Fruit fly (Drosophila melanogaster) whole organism, embryonic: ENCODE data around the gene SerRS-m.

Source experiments
- Abd-B ChIP-seq: fragments of 200-800 bp; sonication (Bioruptor generic); optimal IDR thresholded peaks from 2 replicates; lab custom pipeline; 2018; ENCODE audit warnings: missing biosample characterization, mild to moderate bottlenecking, missing genetic modification characterization, moderate library complexity
- Adf1 ChIP-seq: fragments of 200-800 bp; sonication (Bioruptor generic); IDR thresholded peaks from 2 replicates; pipeline ENCODE4 v1.3.6; 2022; ENCODE audit warnings: missing biosample characterization, missing genetic modification characterization
- B-H2 ChIP-seq: fragments of 200-800 bp; sonication (Bioruptor generic); optimal IDR thresholded peaks from 2 replicates; lab custom pipeline; 2018; ENCODE audit warnings: missing biosample characterization, mild to moderate bottlenecking, missing genetic modification characterization
- BtbVII ChIP-seq: fragments of 200-800 bp; sonication (Bioruptor generic); optimal IDR thresholded peaks from 3 replicates; lab custom pipeline; 2017; ENCODE audit warnings: missing biosample characterization, mild to moderate bottlenecking, missing genetic modification characterization
- CG10209 ChIP-seq: fragments of 200-800 bp; sonication (Bioruptor generic); optimal IDR thresholded peaks from 3 replicates; lab custom pipeline; 2017; ENCODE audit warnings: missing biosample characterization, mild to moderate bottlenecking, missing genetic modification characterization, missing genetic modification reagents
- CG11723 ChIP-seq: fragments of 200-800 bp; sonication (Bioruptor generic); optimal IDR thresholded peaks from 2 replicates; lab custom pipeline; 2017; ENCODE audit warnings: missing biosample characterization, mild to moderate bottlenecking, missing genetic modification characterization
- CG12155 ChIP-seq: fragments of 200-800 bp; sonication (Bioruptor generic); optimal IDR thresholded peaks from 3 replicates; lab custom pipeline; 2016; ENCODE audit warnings: missing biosample characterization, missing genetic modification characterization
- CG12391 ChIP-seq: fragments of 200-800 bp; sonication (Bioruptor generic); optimal IDR thresholded peaks from 3 replicates; lab custom pipeline; 2018; ENCODE audit warnings: missing biosample characterization, mild to moderate bottlenecking, missing genetic modification characterization, moderate library complexity
- CG12659 ChIP-seq: fragments of 200-800 bp; sonication (Bioruptor generic); optimal IDR thresholded peaks from 3 replicates; lab custom pipeline; 2017; ENCODE audit warnings: mild to moderate bottlenecking, missing biosample characterization, missing genetic modification reagents, missing genetic modification characterization
- CG13296 ChIP-seq: fragments of 200-800 bp; sonication (Bioruptor generic); optimal IDR thresholded peaks from 3 replicates; lab custom pipeline; 2018; ENCODE audit warnings: missing biosample characterization, mild to moderate bottlenecking, missing genetic modification characterization
- CG1602 ChIP-seq: fragments of 200-800 bp; sonication (Bioruptor generic); optimal IDR thresholded peaks from 3 replicates; lab custom pipeline; 2016; ENCODE audit warnings: missing biosample characterization, missing genetic modification characterization
- CG16863 ChIP-seq: fragments of 200-800 bp; sonication (Bioruptor generic); optimal IDR thresholded peaks from 3 replicates; lab custom pipeline; 2016; ENCODE audit warnings: missing biosample characterization, missing genetic modification characterization
- CG17359 ChIP-seq: fragments of 200-800 bp; sonication (Bioruptor generic); optimal IDR thresholded peaks from 3 replicates; lab custom pipeline; 2018; ENCODE audit warnings: missing biosample characterization, mild to moderate bottlenecking, missing genetic modification characterization, moderate library complexity
- CG18262 ChIP-seq: fragments of 200-800 bp; optimal IDR thresholded peaks from 3 replicates; lab custom pipeline; 2019; ENCODE audit warnings: missing biosample characterization, mild to moderate bottlenecking, missing genetic modification characterization, moderate library complexity
- CG31441 ChIP-seq: fragments of 200-800 bp; sonication (Bioruptor generic); IDR thresholded peaks from 2 replicates; pipeline ENCODE4 v1.3.6; 2022; ENCODE audit warnings: missing biosample characterization, missing genetic modification characterization
- CG32532 ChIP-seq: fragments of 200-800 bp; sonication (Bioruptor generic); IDR thresholded peaks from 2 replicates; pipeline ENCODE4 v1.3.6; 2022; ENCODE audit warnings: missing biosample characterization, missing genetic modification characterization
- CG3281 ChIP-seq: fragments of 200-800 bp; sonication (Bioruptor generic); optimal IDR thresholded peaks from 3 replicates; lab custom pipeline; 2017; ENCODE audit warnings: missing biosample characterization, mild to moderate bottlenecking, missing genetic modification characterization
- CG33213 ChIP-seq: fragments of 200-800 bp; sonication (Bioruptor generic); optimal IDR thresholded peaks from 3 replicates; lab custom pipeline; 2016; ENCODE audit warnings: missing biosample characterization, missing genetic modification characterization
- CG3847 ChIP-seq: fragments of 200-800 bp; sonication (Bioruptor generic); IDR thresholded peaks from 2 replicates; pipeline ENCODE4 v1.3.6; 2022; ENCODE audit warnings: missing biosample characterization, missing genetic modification characterization
- CG5953 ChIP-seq: fragments of 200-800 bp; sonication (Bioruptor generic); IDR thresholded peaks from 2 replicates; pipeline ENCODE4 v1.3.6; 2022; ENCODE audit warnings: missing biosample characterization, missing genetic modification characterization
- CG6272 ChIP-seq: fragments of 200-800 bp; sonication (Bioruptor generic); IDR thresholded peaks from 2 replicates; pipeline ENCODE4 v1.3.6; 2022; ENCODE audit warnings: missing biosample characterization, missing genetic modification characterization
- HLHmδ ChIP-seq: fragments of 200-800 bp; sonication (Bioruptor generic); optimal IDR thresholded peaks from 2 replicates; lab custom pipeline; 2018; ENCODE audit warnings: missing biosample characterization, mild to moderate bottlenecking, missing genetic modification characterization, moderate library complexity
- Hsf ChIP-seq: fragments of 200-800 bp; sonication (Bioruptor generic); optimal IDR thresholded peaks from 3 replicates; lab custom pipeline; 2016; ENCODE audit warnings: missing biosample characterization, missing genetic modification characterization
- MBD-R2 ChIP-seq: fragments of 200-800 bp; sonication (Bioruptor generic); IDR thresholded peaks from 2 replicates; pipeline ENCODE4 v1.3.6; 2022; ENCODE audit warnings: missing biosample characterization, missing genetic modification characterization
- Meics ChIP-seq: fragments of 200-800 bp; sonication (Bioruptor generic); optimal IDR thresholded peaks from 2 replicates; lab custom pipeline; 2017; ENCODE audit warnings: missing biosample characterization, mild to moderate bottlenecking, missing genetic modification characterization
- Rfx ChIP-seq: fragments of 200-800 bp; sonication (Bioruptor generic); IDR thresholded peaks from 2 replicates; pipeline ENCODE4 v1.3.6; 2022; ENCODE audit warnings: missing biosample characterization, missing genetic modification characterization
- Scr ChIP-seq: fragments of 200-800 bp; sonication (Bioruptor generic); IDR thresholded peaks from 2 replicates; pipeline ENCODE4 v1.3.6; 2022; ENCODE audit warnings: missing biosample characterization, missing genetic modification characterization; ENCODE audit not compliant: partially characterized antibody
- Xbp1 ChIP-seq: fragments of 200-800 bp; sonication (Bioruptor generic); optimal IDR thresholded peaks from 3 replicates; lab custom pipeline; 2016; ENCODE audit warnings: missing biosample characterization, mild to moderate bottlenecking, missing genetic modification characterization
- bsh ChIP-seq, 2 experiments: fragments of 200-800 bp; sonication (Bioruptor generic); optimal IDR thresholded peaks; 2 replicates each; lab custom pipeline; 2017 to 2018; ENCODE audit warnings: mild to moderate bottlenecking in 2 of 2, missing biosample characterization in 2 of 2, missing genetic modification characterization in 2 of 2, moderate library complexity in 1 of 2
- crol ChIP-seq: fragments of 200-800 bp; sonication (Bioruptor generic); IDR thresholded peaks from 2 replicates; pipeline ENCODE4 v1.3.6; 2022; ENCODE audit warnings: missing biosample characterization, missing genetic modification characterization
- dan ChIP-seq: fragments of 200-800 bp; sonication (Bioruptor generic); IDR thresholded peaks from 2 replicates; pipeline ENCODE4 v1.3.6; 2022; ENCODE audit warnings: missing biosample characterization, missing genetic modification characterization
- dmrt99B ChIP-seq: fragments of 200-800 bp; sonication (Bioruptor generic); optimal IDR thresholded peaks from 2 replicates; lab custom pipeline; 2018; ENCODE audit warnings: missing biosample characterization, mild to moderate bottlenecking, missing genetic modification characterization, moderate library complexity
- eve ChIP-seq, 2 experiments: fragments of >200 bp; optimal IDR thresholded peaks; 2 replicates each; lab custom pipeline; 2017; ENCODE audit warnings: missing biosample characterization in 2 of 2, missing genetic modification characterization in 2 of 2
- fd64A ChIP-seq: fragments of 200-800 bp; sonication (Bioruptor generic); optimal IDR thresholded peaks from 3 replicates; lab custom pipeline; 2018; ENCODE audit warnings: missing biosample characterization, mild to moderate bottlenecking, missing genetic modification characterization
- gce ChIP-seq: fragments of 200-800 bp; sonication (Bioruptor generic); IDR thresholded peaks from 3 replicates; pipeline ENCODE4 v1.3.6; 2022; ENCODE audit warnings: missing biosample characterization, missing genetic modification characterization
- gcm ChIP-seq: fragments of 200-800 bp; sonication (Bioruptor generic); optimal IDR thresholded peaks from 2 replicates; lab custom pipeline; 2019; ENCODE audit warnings: missing biosample characterization, mild to moderate bottlenecking, missing genetic modification characterization, moderate library complexity
- hkb ChIP-seq, 2 experiments: fragments of 200-800 bp in 1 of 2; fragments of >200 bp in 1 of 2; sonication (Bioruptor generic) in 1 of 2; IDR thresholded peaks in 1 of 2; optimal IDR thresholded peaks in 1 of 2; 2 replicates each; pipeline versions ENCODE4 v1.3.6 to Lab custom; 2017 to 2022; ENCODE audit warnings: missing biosample characterization in 1 of 2, missing genetic modification characterization in 1 of 2
- nau ChIP-seq: fragments of 200-800 bp; sonication (Bioruptor generic); optimal IDR thresholded peaks from 3 replicates; lab custom pipeline; 2017; ENCODE audit warnings: missing biosample characterization, mild to moderate bottlenecking, missing genetic modification characterization, missing genetic modification reagents
- nmo ChIP-seq: fragments of 200-800 bp; sonication (Bioruptor generic); optimal IDR thresholded peaks from 2 replicates; lab custom pipeline; 2018; ENCODE audit warnings: missing biosample characterization, mild to moderate bottlenecking, missing genetic modification characterization, moderate library complexity
- peb ChIP-seq: fragments of 200-800 bp; sonication (Bioruptor generic); IDR thresholded peaks from 2 replicates; pipeline ENCODE4 v1.3.6; 2022; ENCODE audit warnings: missing biosample characterization, missing genetic modification characterization
- row ChIP-seq: fragments of 200-800 bp; sonication (Bioruptor generic); IDR thresholded peaks from 3 replicates; pipeline ENCODE4 v1.3.6; 2022; ENCODE audit warnings: missing biosample characterization, missing genetic modification characterization
- scrt ChIP-seq: fragments of 200-800 bp; sonication (Bioruptor generic); optimal IDR thresholded peaks from 2 replicates; lab custom pipeline; 2018; ENCODE audit warnings: missing biosample characterization, mild to moderate bottlenecking, missing genetic modification characterization, moderate library complexity
- sens-2 ChIP-seq: fragments of 200-800 bp; sonication (Bioruptor generic); IDR thresholded peaks from 2 replicates; pipeline ENCODE4 v1.3.6; 2022; ENCODE audit warnings: missing biosample characterization, missing genetic modification characterization
- stwl ChIP-seq: fragments of 200-800 bp; sonication (Bioruptor generic); optimal IDR thresholded peaks from 3 replicates; lab custom pipeline; 2018; ENCODE audit warnings: missing biosample characterization, mild to moderate bottlenecking, missing genetic modification characterization, moderate library complexity
- tx ChIP-seq: fragments of 200-800 bp; sonication (Bioruptor generic); optimal IDR thresholded peaks from 2 replicates; lab custom pipeline; 2016; ENCODE audit warnings: missing biosample characterization, missing genetic modification characterization
- wek ChIP-seq: fragments of 200-800 bp; sonication (Bioruptor generic); optimal IDR thresholded peaks from 3 replicates; lab custom pipeline; 2018; ENCODE audit warnings: missing biosample characterization, mild to moderate bottlenecking, missing genetic modification characterization, moderate library complexity
- zen2 ChIP-seq: fragments of 200-800 bp; sonication (Bioruptor generic); IDR thresholded peaks from 3 replicates; pipeline ENCODE4 v1.3.6; 2022; ENCODE audit warnings: missing biosample characterization, missing genetic modification characterization; ENCODE audit not compliant: partially characterized antibody
- zf30C ChIP-seq: fragments of 200-800 bp; sonication (Bioruptor generic); optimal IDR thresholded peaks from 3 replicates; lab custom pipeline; 2018; ENCODE audit warnings: missing biosample characterization, mild to moderate bottlenecking, missing genetic modification characterization

SerRS-m gene

DNA sequence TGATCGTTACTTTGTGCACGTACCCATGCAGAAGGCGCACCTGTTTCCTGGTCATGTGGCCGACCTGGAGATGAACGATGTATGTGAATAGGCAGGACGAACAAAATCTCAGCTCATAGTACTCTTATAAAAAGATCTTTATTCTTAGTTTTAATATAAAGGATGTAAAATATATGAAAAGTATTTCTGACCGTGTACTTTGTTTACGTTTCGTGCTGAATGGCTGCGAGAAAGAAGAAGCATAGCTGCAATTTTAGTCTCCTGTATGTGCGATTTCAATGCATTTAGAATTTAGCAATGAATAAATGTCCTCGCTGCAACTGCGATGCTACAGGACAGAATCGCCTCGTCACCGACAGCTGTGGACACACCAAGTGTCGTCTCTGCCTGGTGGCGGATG, 7.4 kb downstream of the SerRS-m start, which contains the start of the genes CG42726 and CG42727 (continued):
- TF ChIP-seq Rfx (GFP tag; lab: Robert Waterston, UW) (peak; percentile 50; the same call in 1 of the 2 replicates), BtbVII (GFP tag; lab: Kevin White, UChicago) (no peak), MBD-R2 (peak; percentile 94), Adf1 (GFP tag; lab: Robert Waterston, UW) (no peak), dan (GFP tag; lab: Robert Waterston, UW) (no peak), sens-2 (peak; percentile 35; the same call in 1 of the 2 replicates), peb (no peak), dmrt99B (tag; lab: Kevin White, UChicago) (no peak), CG3847 (GFP tag; lab: Robert Waterston, UW) (peak; percentile 18; the same call in 1 of the 2 replicates), CG12659 (GFP tag; lab: Kevin White, UChicago) (peak; percentile 30), HLHmδ (GFP tag; lab: Kevin White, UChicago) (no peak), zen2 (GFP tag; lab: Robert Waterston, UW) (no peak), CG18262 (tag; lab: Kevin White, UChicago) (peak; percentile 14), stwl (tag; lab: Kevin White, UChicago) (peak; percentile 23), Meics (GFP tag; lab: Kevin White, UChicago) (peak; percentile 11), nmo (GFP tag; lab: Kevin White, UChicago) (peak; percentile 36), hkb (optimal IDR thresholded peaks at IDR 0.05; lab: Kevin White, UChicago) (no peak), hkb (GFP tag; IDR thresholded peaks at IDR 0.05; lab: Robert Waterston, UW) (0 out of 2 replicates have a peak, but pooled peaks have one; percentile 40), gce (0 out of 3 replicates have a peak, but pooled peaks have one; percentile 27), eve (GFP tag; optimal IDR thresholded peaks at IDR 0.05; lab: Kevin White, UChicago) (no peak), CG12391 (tag; lab: Kevin White, UChicago) (peak; percentile 35)

DNA sequence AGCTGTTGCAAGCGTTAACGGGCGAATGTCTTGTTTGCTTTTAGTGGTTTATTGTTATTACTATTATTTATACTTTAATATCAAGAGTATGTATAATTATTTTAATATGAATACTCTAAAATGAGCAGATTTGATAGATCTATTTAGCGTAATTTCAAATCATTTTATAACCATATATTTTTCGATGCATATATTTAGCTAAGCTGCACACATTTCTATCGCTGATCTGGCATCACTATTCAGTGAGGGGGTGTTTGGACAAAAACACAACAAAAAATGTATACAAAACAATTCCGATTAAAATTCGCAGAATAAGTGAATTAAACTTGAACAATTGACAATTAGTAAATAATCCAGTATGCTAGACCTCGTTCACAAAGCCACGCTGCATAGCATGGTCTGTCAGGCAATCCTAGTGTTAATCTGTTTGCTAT, 10.5 kb downstream of the SerRS-m start, which contains the start of the genes Trs33 and Tmtc4:
TSS of gene Trs33 (minus strand) at position 3 of the 434 bp plus-strand sequence.
TSS of gene Tmtc4 (plus strand) at position 233 of the 434 bp plus-strand sequence.
- no peak for TF ChIP-seq CG33213 (GFP tag; lab: Kevin White, UChicago)
- TF ChIP-seq CG17359 (tag; lab: Kevin White, UChicago), result peak; percentile 28
- TF ChIP-seq row (GFP tag; lab: Robert Waterston, UW), result peak; percentile 85
- no peak for TF ChIP-seq CG16863
- TF ChIP-seq tx (GFP tag; lab: Kevin White, UChicago), result no peak
- TF ChIP-seq CG1602, result peak; percentile 15
- peak; percentile 6 for TF ChIP-seq CG11723 (GFP tag; lab: Kevin White, UChicago)
- TF ChIP-seq stwl (tag; lab: Kevin White, UChicago), result peak; percentile 39
- TF ChIP-seq Xbp1 (GFP tag; lab: Kevin White, UChicago), result peak; percentile 27
- TF ChIP-seq Abd-B (GFP tag; lab: Kevin White, UChicago), result no peak
- peak; percentile 35 for TF ChIP-seq zf30C (GFP tag; lab: Kevin White, UChicago)
- peak; percentile 49; the same call in 1 of the 2 replicates for TF ChIP-seq CG31441 (GFP tag; lab: Robert Waterston, UW)
- TF ChIP-seq Scr, result peak; percentile 33; the same call in 1 of the 2 replicates
- peak; percentile 61 for TF ChIP-seq B-H2 (GFP tag; lab: Kevin White, UChicago)
- TF ChIP-seq CG3281 (GFP tag; lab: Kevin White, UChicago), result peak; percentile 18
- peak; percentile 21 for TF ChIP-seq Hsf (GFP tag; lab: Kevin White, UChicago)
- peak; percentile 21 for TF ChIP-seq CG10209 (GFP tag; lab: Kevin White, UChicago)
- TF ChIP-seq CG32532 (GFP tag; lab: Robert Waterston, UW), result peak; percentile 19; the same call in 1 of the 2 replicates
- peak; percentile 28 for TF ChIP-seq CG12155 (GFP tag; lab: Kevin White, UChicago)
- TF ChIP-seq gcm, result peak; percentile 48
- TF ChIP-seq scrt (GFP tag; lab: Kevin White, UChicago), result peak; percentile 3
- TF ChIP-seq CG6272 (GFP tag; lab: Robert Waterston, UW), result no peak
- peak in 1 of 2 experiments; percentile 25 for TF ChIP-seq bsh (GFP tag; optimal IDR thresholded peaks at IDR 0.05; lab: Kevin White, UChicago)
- no peak for TF ChIP-seq CG5953 (GFP tag; lab: Robert Waterston, UW)
- TF ChIP-seq BtbVII (GFP tag; lab: Kevin White, UChicago), result peak; percentile 7
- TF ChIP-seq nau (GFP tag; lab: Kevin White, UChicago), result no peak
- TF ChIP-seq CG13296 (GFP tag; lab: Kevin White, UChicago), result peak; percentile 12
- TF ChIP-seq wek (GFP tag; lab: Kevin White, UChicago), result peak; percentile 23
- TF ChIP-seq crol (GFP tag; lab: Robert Waterston, UW), result peak; percentile 27; the same call in 1 of the 2 replicates
- TF ChIP-seq fd64A (GFP tag; lab: Kevin White, UChicago), result no peak
